Worm (Caenorhabditis elegans): ENCODE data around the gene tag-329.
A peak's percentile ranks its signal among the peaks of the same experiment; 100 is the strongest.

tag-329 gene

DNA sequence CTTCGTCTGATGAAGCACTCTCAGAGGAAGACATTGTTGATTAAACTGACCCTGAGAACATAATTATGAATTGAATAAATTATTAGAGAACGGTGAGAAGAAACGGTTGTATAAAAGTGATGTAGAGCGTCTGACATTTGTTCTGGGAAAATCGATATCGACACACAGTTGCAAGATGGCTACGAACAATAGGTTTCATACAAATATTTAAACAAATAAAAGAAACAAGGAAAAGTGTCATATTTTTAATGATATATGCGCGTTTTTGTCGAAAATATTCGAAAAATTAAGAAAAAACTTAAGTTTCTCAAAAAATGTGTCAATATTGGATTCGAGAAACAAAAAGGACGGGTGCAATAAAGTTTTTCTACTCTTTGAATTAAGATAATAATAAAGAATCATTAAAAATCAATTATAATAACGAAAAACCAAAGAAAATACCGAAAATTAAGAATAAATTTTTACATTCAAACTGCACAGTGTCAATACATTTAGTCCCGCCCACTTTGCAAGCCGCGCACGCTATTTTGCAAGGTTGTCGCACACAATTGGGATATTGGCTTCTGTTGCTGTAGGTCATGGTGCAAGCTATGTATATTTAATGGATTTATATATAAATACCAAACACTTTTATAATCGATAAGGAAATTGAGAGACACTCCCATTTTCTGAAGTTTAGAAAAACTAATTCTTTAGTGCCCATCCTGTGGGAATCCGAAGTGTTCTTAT, 48.0 kb downstream of the tag-329 start, which contains the start of gene rtfo-1:
Gene rtfo-1 (minus strand): TSS at position 51 of the 729 bp plus-strand sequence.
- TF ChIP-seq lin-11 (tag; optimal IDR thresholded peaks at IDR 0.05) (peak; percentile 64), ztf-4 (tag; optimal IDR thresholded peaks at IDR 0.05) (peak; percentile 7), R02D3.7 (tag; optimal IDR thresholded peaks at IDR 0.05) (no peak), nhr-129 (tag; optimal IDR thresholded peaks at IDR 0.05) (peak; percentile 50), egl-27 (tag; optimal IDR thresholded peaks at IDR 0.05) (no peak), mbf-1 (tag; optimal IDR thresholded peaks at IDR 0.05) (no peak), sma-3 (GFP tag; optimal IDR thresholded peaks at IDR 0.05) (peak; percentile 41), lin-13 (GFP tag; optimal IDR thresholded peaks at IDR 0.05) (peak; percentile 40), mab-5 (tag; optimal IDR thresholded peaks at IDR 0.05) (peak; percentile 16), F13H6.1 (tag; optimal IDR thresholded peaks at IDR 0.05) (peak; percentile 53), nhr-6 (tag; optimal IDR thresholded peaks at IDR 0.05) (no peak), sma-9 (GFP tag; optimal IDR thresholded peaks at IDR 0.05) (peak; percentile 30), sma-9 (tag; optimal IDR thresholded peaks at IDR 0.05) (no peak), mdl-1 (tag; optimal IDR thresholded peaks at IDR 0.05) (no peak), fos-1 (tag; optimal IDR thresholded peaks at IDR 0.05) (peak; percentile 9), gmeb-1 (tag; optimal IDR thresholded peaks at IDR 0.05) (peak; percentile 60), C34F6.9 (tag; optimal IDR thresholded peaks at IDR 0.05) (peak; percentile 45)

DNA sequence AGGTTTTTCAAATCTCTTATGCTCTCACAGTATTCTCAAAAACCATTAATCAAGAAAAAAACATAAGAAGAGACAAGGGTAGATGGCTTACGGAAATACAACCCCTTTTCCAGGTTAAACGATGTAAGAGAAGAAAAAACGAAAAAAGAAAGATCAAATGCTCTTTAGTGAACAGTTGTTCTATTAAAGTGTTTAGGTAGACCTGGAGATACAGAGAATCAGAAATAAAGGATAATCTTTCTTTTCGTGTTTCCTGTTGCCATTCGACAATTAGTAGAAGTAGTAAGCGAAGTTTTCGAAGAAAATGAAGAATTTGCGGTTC, 48.6 kb downstream of the tag-329 start, which contains the start of gene K09G1.1:
Gene K09G1.1 (plus strand): TSS at position 223 of the 322 bp plus-strand sequence.
- TF ChIP-seq unc-39 (tag; optimal IDR thresholded peaks at IDR 0.05) (no peak), unc-62 (GFP tag; optimal IDR thresholded peaks at IDR 0.05) (no peak), blmp-1 (tag; optimal IDR thresholded peaks at IDR 0.05; ENCODE audit: insufficient read depth) (no peak), nhr-237 (tag; optimal IDR thresholded peaks at IDR 0.05) (no peak), lin-39 (tag; optimal IDR thresholded peaks at IDR 0.05) (no peak), sma-9 (GFP tag; optimal IDR thresholded peaks at IDR 0.05) (no peak), sma-9 (tag; optimal IDR thresholded peaks at IDR 0.05) (no peak), unc-55 (GFP tag; optimal IDR thresholded peaks at IDR 0.05) (no peak)

DNA sequence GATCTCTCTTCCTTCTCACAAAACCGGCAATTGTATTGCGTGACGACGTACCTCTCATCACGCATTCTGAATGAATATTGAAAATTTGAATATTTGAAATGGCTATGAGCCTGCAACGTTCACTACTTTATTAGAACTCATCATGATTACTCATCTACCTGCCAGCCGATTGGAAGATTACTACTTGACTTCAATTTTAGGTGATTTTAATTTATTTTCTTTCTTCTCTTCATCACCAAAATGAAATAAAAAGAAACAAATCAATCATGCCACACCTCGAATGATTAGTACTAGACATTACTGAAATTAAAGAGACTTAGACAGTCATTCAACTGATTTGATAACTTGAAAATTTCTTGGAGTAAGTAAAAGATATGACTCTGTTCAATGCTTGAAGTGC, 49.5 kb downstream of the tag-329 start:
- no peak for TF ChIP-seq lin-39 (tag; optimal IDR thresholded peaks at IDR 0.05)
- peak; percentile 67 for TF ChIP-seq crh-2 (tag; optimal IDR thresholded peaks at IDR 0.05)
- no peak for TF ChIP-seq ama-1 (optimal IDR thresholded peaks at IDR 0.05)
- TF ChIP-seq elt-1 (tag; optimal IDR thresholded peaks at IDR 0.05), result no peak
- no peak for TF ChIP-seq F13H6.1 (tag; optimal IDR thresholded peaks at IDR 0.05)
- no peak for TF ChIP-seq ztf-1 (GFP tag; conservative IDR thresholded peaks at IDR 0.05)

Measured in whole organism, L2 larva.